Fruit fly (Drosophila melanogaster) whole organism, embryonic: ENCODE data around the gene CG31740.
A peak's percentile ranks its signal among the peaks of the same experiment; 100 is the strongest.

Experiments used
- B-H2 ChIP-seq: fragments of 200-800 bp; sonication (Bioruptor generic); optimal IDR thresholded peaks from 2 replicates; lab custom pipeline; 2018; ENCODE audit warnings: missing biosample characterization, mild to moderate bottlenecking, missing genetic modification characterization
- Bdp1 ChIP-seq: fragments of 200-800 bp; sonication (Bioruptor generic); optimal IDR thresholded peaks from 3 replicates; lab custom pipeline; 2016; ENCODE audit warnings: missing biosample characterization, missing genetic modification characterization
- Bteb2 ChIP-seq: fragments of 200-800 bp; sonication (Bioruptor generic); optimal IDR thresholded peaks from 2 replicates; lab custom pipeline; 2016; ENCODE audit warnings: missing biosample characterization, missing genetic modification characterization
- CG12071 ChIP-seq: fragments of 200-800 bp; sonication (Bioruptor generic); optimal IDR thresholded peaks from 3 replicates; lab custom pipeline; 2018; ENCODE audit warnings: missing biosample characterization, mild to moderate bottlenecking, missing genetic modification characterization
- CG13775 ChIP-seq: fragments of 200-800 bp; sonication (Bioruptor generic); optimal IDR thresholded peaks from 3 replicates; lab custom pipeline; 2017; ENCODE audit warnings: missing biosample characterization, mild to moderate bottlenecking, missing genetic modification characterization
- CG15073 ChIP-seq: fragments of 200-800 bp; sonication (Bioruptor generic); optimal IDR thresholded peaks from 2 replicates; lab custom pipeline; 2016; ENCODE audit warnings: missing biosample characterization, missing genetic modification characterization
- CG16779 ChIP-seq: fragments of 200-800 bp; sonication (Bioruptor generic); IDR thresholded peaks from 2 replicates; pipeline ENCODE4 v1.3.6; 2022; ENCODE audit warnings: missing biosample characterization, missing genetic modification characterization
- CG18764 ChIP-seq: fragments of 200-800 bp; sonication (Bioruptor generic); optimal IDR thresholded peaks from 3 replicates; lab custom pipeline; 2016; ENCODE audit warnings: missing biosample characterization, missing genetic modification characterization
- CG2678 ChIP-seq: fragments of 200-800 bp; sonication (Bioruptor generic); optimal IDR thresholded peaks from 3 replicates; lab custom pipeline; 2019; ENCODE audit warnings: missing biosample characterization, mild to moderate bottlenecking, missing genetic modification characterization, moderate library complexity
- CG2875 ChIP-seq: fragments of 200-800 bp; sonication (Bioruptor generic); optimal IDR thresholded peaks from 2 replicates; lab custom pipeline; 2017; ENCODE audit warnings: missing biosample characterization, mild to moderate bottlenecking, missing genetic modification characterization, missing genetic modification reagents
- CG2889 ChIP-seq: fragments of 200-800 bp; sonication (Bioruptor generic); IDR thresholded peaks from 3 replicates; pipeline ENCODE4 v1.3.6; 2022; ENCODE audit warnings: missing biosample characterization, missing genetic modification characterization
- CG30403 ChIP-seq: fragments of 200-800 bp; sonication (Bioruptor generic); optimal IDR thresholded peaks from 3 replicates; lab custom pipeline; 2016; ENCODE audit warnings: missing biosample characterization, missing genetic modification characterization
- CG30431 ChIP-seq: fragments of 200-800 bp; sonication (Bioruptor generic); optimal IDR thresholded peaks from 2 replicates; lab custom pipeline; 2017; ENCODE audit warnings: missing biosample characterization, missing genetic modification characterization
- CG31388 ChIP-seq: fragments of 200-800 bp; sonication (Bioruptor generic); optimal IDR thresholded peaks from 2 replicates; lab custom pipeline; 2016; ENCODE audit warnings: missing biosample characterization, missing genetic modification characterization
- CG3407 ChIP-seq: fragments of 200-800 bp; sonication (Bioruptor generic); optimal IDR thresholded peaks from 2 replicates; lab custom pipeline; 2018; ENCODE audit warnings: missing biosample characterization, mild to moderate bottlenecking, missing genetic modification characterization
- CG3995 ChIP-seq: fragments of 200-800 bp; sonication (Bioruptor generic); optimal IDR thresholded peaks from 3 replicates; lab custom pipeline; 2016; ENCODE audit warnings: missing biosample characterization, missing genetic modification characterization
- CG42726 ChIP-seq: fragments of 200-800 bp; sonication (Bioruptor generic); IDR thresholded peaks from 2 replicates; pipeline ENCODE4 v1.3.6; 2022; ENCODE audit warnings: missing biosample characterization, missing genetic modification characterization; ENCODE audit not compliant: partially characterized antibody
- CG4328 ChIP-seq: fragments of 200-800 bp; sonication (Bioruptor generic); optimal IDR thresholded peaks from 3 replicates; lab custom pipeline; 2017; ENCODE audit warnings: missing biosample characterization, missing genetic modification reagents, missing genetic modification characterization
- CG6254 ChIP-seq: fragments of 200-800 bp; sonication (Bioruptor generic); optimal IDR thresholded peaks from 3 replicates; lab custom pipeline; 2017; ENCODE audit warnings: mild to moderate bottlenecking, missing biosample characterization, missing genetic modification reagents, missing genetic modification characterization
- CG9876 ChIP-seq: fragments of 200-800 bp; sonication (Bioruptor generic); optimal IDR thresholded peaks from 2 replicates; lab custom pipeline; 2016; ENCODE audit warnings: missing biosample characterization, missing genetic modification characterization
- Camta ChIP-seq: fragments of 200-800 bp; sonication (Bioruptor generic); optimal IDR thresholded peaks from 2 replicates; lab custom pipeline; 2016; ENCODE audit warnings: missing biosample characterization, missing genetic modification characterization
- Dp ChIP-seq: fragments of 200-800 bp; sonication (Bioruptor generic); optimal IDR thresholded peaks from 2 replicates; lab custom pipeline; 2018; ENCODE audit warnings: missing biosample characterization, mild to moderate bottlenecking, missing genetic modification characterization, moderate library complexity
- Elba2 ChIP-seq: fragments of 200-800 bp; sonication (Bioruptor generic); optimal IDR thresholded peaks from 3 replicates; lab custom pipeline; 2016; ENCODE audit warnings: missing biosample characterization, missing genetic modification characterization
- Fer3 ChIP-seq: fragments of 200-800 bp; sonication (Bioruptor generic); optimal IDR thresholded peaks from 2 replicates; lab custom pipeline; 2018; ENCODE audit warnings: missing biosample characterization, mild to moderate bottlenecking, missing genetic modification characterization, moderate library complexity
- Hand ChIP-seq: fragments of 200-800 bp; sonication (Bioruptor generic); optimal IDR thresholded peaks from 2 replicates; lab custom pipeline; 2017; ENCODE audit warnings: mild to moderate bottlenecking, missing biosample characterization, missing genetic modification reagents, missing genetic modification characterization
- Lim3 ChIP-seq: fragments of 200-800 bp; sonication (Bioruptor generic); IDR thresholded peaks from 2 replicates; pipeline ENCODE4 v1.3.6; 2022; ENCODE audit warnings: missing biosample characterization, missing genetic modification characterization
- Lpt ChIP-seq: fragments of >200 bp; optimal IDR thresholded peaks from 2 replicates; lab custom pipeline; 2018; ENCODE audit warnings: missing biosample characterization, missing genetic modification characterization
- Mes4 ChIP-seq: fragments of 200-800 bp; sonication (Bioruptor generic); optimal IDR thresholded peaks from 2 replicates; lab custom pipeline; 2016; ENCODE audit warnings: missing biosample characterization, missing genetic modification characterization
- NFAT ChIP-seq: fragments of 200-800 bp; sonication (Bioruptor generic); IDR thresholded peaks from 2 replicates; pipeline ENCODE4 v1.3.6; 2022; ENCODE audit warnings: missing biosample characterization, missing genetic modification characterization
- Neu2 ChIP-seq: fragments of 200-800 bp; sonication (Bioruptor generic); optimal IDR thresholded peaks from 3 replicates; lab custom pipeline; 2016; ENCODE audit warnings: missing biosample characterization, missing genetic modification characterization, borderline replicate concordance
- Nf-YA ChIP-seq: fragments of 200-800 bp; sonication (Bioruptor generic); IDR thresholded peaks from 2 replicates; pipeline ENCODE4 v1.3.6; 2022; ENCODE audit warnings: missing biosample characterization, missing genetic modification characterization
- Pdp1 ChIP-seq, 2 experiments: fragments of 200-800 bp; sonication (Bioruptor generic); optimal IDR thresholded peaks; 3 replicates each; lab custom pipeline; 2016; ENCODE audit warnings: missing biosample characterization in 2 of 2, missing genetic modification characterization in 2 of 2, mild to moderate bottlenecking in 1 of 2, moderate library complexity in 1 of 2
- ap ChIP-seq: fragments of 200-800 bp; sonication (Bioruptor generic); IDR thresholded peaks from 2 replicates; pipeline ENCODE4 v1.3.6; 2022; ENCODE audit warnings: missing biosample characterization, missing genetic modification characterization
- ase ChIP-seq: fragments of 200-800 bp; sonication (Bioruptor generic); IDR thresholded peaks from 3 replicates; pipeline ENCODE4 v1.3.6; 2022; ENCODE audit warnings: missing biosample characterization, missing genetic modification characterization
- az2 ChIP-seq: fragments of 200-800 bp; sonication (Bioruptor generic); optimal IDR thresholded peaks from 3 replicates; lab custom pipeline; 2016; ENCODE audit warnings: missing biosample characterization, missing genetic modification characterization
- bbx ChIP-seq: fragments of 200-800 bp; sonication (Bioruptor generic); IDR thresholded peaks from 2 replicates; pipeline ENCODE4 v1.3.6; 2022; ENCODE audit warnings: missing biosample characterization, missing genetic modification characterization; ENCODE audit not compliant: partially characterized antibody
- cad ChIP-seq: fragments of >200 bp; optimal IDR thresholded peaks from 2 replicates; lab custom pipeline; 2017; ENCODE audit warnings: missing biosample characterization, missing genetic modification characterization
- crol ChIP-seq: fragments of 200-800 bp; sonication (Bioruptor generic); IDR thresholded peaks from 2 replicates; pipeline ENCODE4 v1.3.6; 2022; ENCODE audit warnings: missing biosample characterization, missing genetic modification characterization
- danr ChIP-seq: fragments of 200-800 bp; sonication (Bioruptor generic); IDR thresholded peaks from 2 replicates; pipeline ENCODE4 v1.3.6; 2022; ENCODE audit warnings: missing biosample characterization, missing genetic modification characterization
- dati ChIP-seq: fragments of 200-800 bp; sonication (Bioruptor generic); IDR thresholded peaks from 2 replicates; pipeline ENCODE4 v1.3.6; 2022; ENCODE audit warnings: missing biosample characterization, missing genetic modification characterization
- gsb-n ChIP-seq: fragments of 200-800 bp; sonication (Bioruptor generic); optimal IDR thresholded peaks from 3 replicates; lab custom pipeline; 2018; ENCODE audit warnings: missing biosample characterization, mild to moderate bottlenecking, missing genetic modification characterization
- lab ChIP-seq: fragments of 200-800 bp; sonication (Bioruptor generic); optimal IDR thresholded peaks from 3 replicates; lab custom pipeline; 2017; ENCODE audit warnings: missing biosample characterization, missing genetic modification characterization, mild to moderate bottlenecking, moderate library complexity, missing genetic modification reagents
- maf-S ChIP-seq: fragments of 200-800 bp; sonication (Bioruptor generic); optimal IDR thresholded peaks from 2 replicates; lab custom pipeline; 2016; ENCODE audit warnings: missing biosample characterization, missing genetic modification characterization
- nerfin-1 ChIP-seq: fragments of 200-800 bp; sonication (Bioruptor generic); optimal IDR thresholded peaks from 3 replicates; lab custom pipeline; 2019; ENCODE audit warnings: missing biosample characterization, mild to moderate bottlenecking, missing genetic modification characterization, moderate library complexity
- odd ChIP-seq: fragments of 200-800 bp; sonication (Bioruptor generic); optimal IDR thresholded peaks from 2 replicates; lab custom pipeline; 2017; ENCODE audit warnings: missing biosample characterization, mild to moderate bottlenecking, missing genetic modification characterization
- pan ChIP-seq, 4 experiments: fragments of >200 bp in 3 of 4; fragments of 200-800 bp in 1 of 4; sonication (Bioruptor generic) in 1 of 4; optimal IDR thresholded peaks in 3 of 4; IDR thresholded peaks in 1 of 4; 2 replicates each; pipeline versions ENCODE4 v1.3.6 to Lab custom; 2017 to 2022; ENCODE audit warnings: missing biosample characterization in 2 of 4, missing genetic modification characterization in 2 of 4, mixed read lengths in 1 of 4
- pzg ChIP-seq: fragments of 200-800 bp; sonication (Bioruptor generic); optimal IDR thresholded peaks from 3 replicates; lab custom pipeline; 2018; ENCODE audit warnings: missing biosample characterization, mild to moderate bottlenecking, missing genetic modification characterization, moderate library complexity
- ranshi ChIP-seq: fragments of 200-800 bp; sonication (Bioruptor generic); IDR thresholded peaks from 2 replicates; pipeline ENCODE4 v1.3.6; 2022; ENCODE audit warnings: missing biosample characterization, missing genetic modification characterization
- sens ChIP-seq: fragments of 200-800 bp; sonication (Bioruptor generic); peaks from one replicate; lab custom pipeline; 2016; ENCODE audit warnings: missing biosample characterization, missing genetic modification characterization
- ttk ChIP-seq: fragments of 200-800 bp; sonication (Bioruptor generic); IDR thresholded peaks from 2 replicates; pipeline ENCODE4 v2.1.2; 2022; ENCODE audit warnings: missing biosample characterization, missing genetic modification characterization
- zfh1 ChIP-seq: fragments of 200-800 bp; sonication (Bioruptor generic); IDR thresholded peaks from 3 replicates; pipeline ENCODE4 v1.3.6; 2022; ENCODE audit warnings: missing biosample characterization, missing genetic modification characterization

CG31740 gene

dm6 chr2L:17963071-17963567 lies 45.6 kb upstream of the CG31740 start, which contains the start of gene CG5674 (continued):
- TF ChIP-seq CG42726 (GFP tag; lab: Robert Waterston, UW) (peak; percentile 96), ranshi (peak; percentile 42), nerfin-1 (peak; percentile 99), CG30403 (no peak), Elba2 (GFP tag; lab: Kevin White, UChicago) (no peak), gsb-n (tag; lab: Kevin White, UChicago) (no peak), dati (no peak), cad (GFP tag; lab: Kevin White, UChicago) (no peak), az2 (GFP tag; lab: Kevin White, UChicago) (no peak), ttk (GFP tag; lab: Robert Waterston, UW) (peak; percentile 13; the same call in 1 of the 2 replicates), Nf-YA (no peak), Bteb2 (GFP tag; lab: Kevin White, UChicago) (no peak), CG3995 (GFP tag; lab: Kevin White, UChicago) (no peak), maf-S (no peak), ap (GFP tag; lab: Robert Waterston, UW) (no peak), CG16779 (no peak), Fer3 (tag; lab: Kevin White, UChicago) (no peak), pan (optimal IDR thresholded peaks at IDR 0.05; lab: Kevin White, UChicago) (no peak), pan (GFP tag; optimal IDR thresholded peaks at IDR 0.05 in 1 of 2, IDR thresholded peaks at IDR 0.05 in 1 of 2) (peak in 1 of 2 experiments; percentile 52), CG3407 (GFP tag; lab: Kevin White, UChicago) (no peak), CG31388 (GFP tag; lab: Kevin White, UChicago) (no peak), Mes4 (GFP tag; lab: Kevin White, UChicago) (peak; percentile 40), Dp (GFP tag; lab: Kevin White, UChicago) (peak; percentile 21), CG2889 (GFP tag; lab: Robert Waterston, UW) (no peak), CG30431 (GFP tag; lab: Kevin White, UChicago) (no peak), CG12071 (GFP tag; lab: Kevin White, UChicago) (no peak), Pdp1 (GFP tag; optimal IDR thresholded peaks at IDR 0.05; lab: Kevin White, UChicago) (no peak), Neu2 (no peak), crol (GFP tag; lab: Robert Waterston, UW) (peak; percentile 91), Lpt (GFP tag; lab: Kevin White, UChicago) (no peak), CG13775 (GFP tag; lab: Kevin White, UChicago) (peak; percentile 49), bbx (GFP tag; lab: Robert Waterston, UW) (peak; percentile 85), NFAT (GFP tag; lab: Robert Waterston, UW) (no peak; the same call in 1 of the 2 replicates), CG2678 (tag; lab: Kevin White, UChicago) (no peak), CG6254 (GFP tag; lab: Kevin White, UChicago) (no peak), CG4328 (GFP tag; lab: Kevin White, UChicago) (no peak), Lim3 (GFP tag; lab: Robert Waterston, UW) (no peak), B-H2 (GFP tag; lab: Kevin White, UChicago) (no peak), CG18764 (no peak), ase (0 out of 3 replicates have a peak, but pooled peaks have one; percentile 5), lab (no peak), Camta (GFP tag; lab: Kevin White, UChicago) (peak; percentile 67), Bdp1 (GFP tag; lab: Kevin White, UChicago) (peak; percentile 12), odd (no peak), sens (GFP tag; lab: Kevin White, UChicago) (no peak), CG15073 (GFP tag; lab: Kevin White, UChicago) (no peak), CG9876 (GFP tag; lab: Kevin White, UChicago) (peak; percentile 51), zfh1 (GFP tag; lab: Robert Waterston, UW) (peak; percentile 66; the same call in 2 of the 3 replicates), danr (0 out of 2 replicates have a peak, but pooled peaks have one; percentile 34), CG2875 (GFP tag; lab: Kevin White, UChicago) (peak; percentile 5), Hand (no peak), pzg (GFP tag; lab: Kevin White, UChicago) (peak; percentile 89)
